Worm (Caenorhabditis elegans): ENCODE measurements around the gene ser-1.

The ser-1 gene

ce11 chrX:16579303-16579795 lies at the start of gene ser-1:
Gene ser-1, plus strand, starts transcription at chrX:16579745.
- no peak for TF ChIP-seq unc-62 (GFP tag; optimal IDR thresholded peaks at IDR 0.05)

- no peak for TF ChIP-seq unc-62 (GFP tag; optimal IDR thresholded peaks at IDR 0.05)
These were observed 49.6 kb upstream of the ser-1 start for ce11 chrX:16529937-16530336.

DNA sequence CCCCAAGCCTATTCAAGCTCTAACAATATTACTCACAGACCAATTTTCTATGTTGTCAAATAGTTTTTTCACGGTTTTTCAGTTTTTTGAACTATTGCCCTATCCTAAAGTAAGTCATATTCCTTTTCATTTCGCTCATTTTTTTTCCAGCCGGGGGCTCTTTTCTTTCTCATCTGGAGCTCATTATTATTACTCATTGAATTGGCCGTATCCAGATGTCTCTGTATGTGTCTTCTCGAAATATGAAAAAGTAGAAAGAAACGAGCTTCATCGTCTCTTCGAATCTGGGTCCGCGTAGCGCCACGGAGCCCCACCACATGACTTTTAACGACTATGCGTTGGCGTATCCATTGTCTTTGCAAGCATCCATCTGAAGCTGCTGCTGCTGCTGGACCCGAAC lies 49.1 kb upstream of the ser-1 start:
- no peak for TF ChIP-seq unc-62 (GFP tag; optimal IDR thresholded peaks at IDR 0.05)

DNA sequence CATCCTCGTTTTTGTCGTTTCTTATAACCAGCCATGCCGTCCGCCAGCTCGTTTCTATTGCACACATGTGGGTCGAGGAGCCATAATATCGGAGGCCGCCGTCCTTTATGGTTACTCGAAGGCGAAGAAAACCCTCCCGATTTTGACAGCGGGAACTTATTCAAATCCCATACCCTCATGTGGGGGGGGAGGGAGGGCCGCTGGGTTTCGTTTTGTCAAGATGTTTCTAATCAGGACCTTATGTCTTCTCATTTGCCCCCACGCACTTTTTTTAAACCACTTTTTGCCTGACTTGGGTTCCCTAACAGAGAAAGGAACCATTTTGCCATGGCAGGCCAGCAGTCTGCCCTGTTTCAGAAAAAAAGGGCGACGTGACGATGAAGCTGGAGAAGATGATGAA lies 47.0 kb upstream of the ser-1 start:
- TF ChIP-seq unc-62 (GFP tag; optimal IDR thresholded peaks at IDR 0.05) = no peak

- no peak for TF ChIP-seq unc-62 (GFP tag; optimal IDR thresholded peaks at IDR 0.05)
These were observed 45.7 kb upstream of the ser-1 start for ce11 chrX:16533860-16534259.

- TF ChIP-seq unc-62 (GFP tag; optimal IDR thresholded peaks at IDR 0.05) = no peak
These were observed 45.0 kb upstream of the ser-1 start for ce11 chrX:16534564-16534963.

DNA sequence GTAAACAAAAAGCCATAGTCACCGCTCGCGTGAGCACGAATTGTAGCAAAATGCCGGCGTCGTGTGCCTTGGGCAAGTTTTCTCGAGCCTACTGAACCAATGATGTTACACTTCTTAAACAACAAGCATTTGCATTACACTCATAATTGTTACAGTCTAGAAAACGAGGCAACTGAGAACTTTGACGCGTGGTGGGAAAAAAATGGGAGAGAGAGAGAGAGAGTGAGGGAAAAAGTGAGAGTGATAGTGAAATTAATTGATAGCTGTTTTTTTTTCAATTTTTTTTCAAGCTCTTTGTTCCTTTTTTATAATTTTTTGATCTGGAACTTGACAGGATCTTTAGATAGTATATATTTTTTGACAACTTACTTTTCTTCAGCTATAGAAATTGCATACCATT lies 44.4 kb upstream of the ser-1 start:
- no peak for TF ChIP-seq unc-62 (GFP tag; optimal IDR thresholded peaks at IDR 0.05)

DNA sequence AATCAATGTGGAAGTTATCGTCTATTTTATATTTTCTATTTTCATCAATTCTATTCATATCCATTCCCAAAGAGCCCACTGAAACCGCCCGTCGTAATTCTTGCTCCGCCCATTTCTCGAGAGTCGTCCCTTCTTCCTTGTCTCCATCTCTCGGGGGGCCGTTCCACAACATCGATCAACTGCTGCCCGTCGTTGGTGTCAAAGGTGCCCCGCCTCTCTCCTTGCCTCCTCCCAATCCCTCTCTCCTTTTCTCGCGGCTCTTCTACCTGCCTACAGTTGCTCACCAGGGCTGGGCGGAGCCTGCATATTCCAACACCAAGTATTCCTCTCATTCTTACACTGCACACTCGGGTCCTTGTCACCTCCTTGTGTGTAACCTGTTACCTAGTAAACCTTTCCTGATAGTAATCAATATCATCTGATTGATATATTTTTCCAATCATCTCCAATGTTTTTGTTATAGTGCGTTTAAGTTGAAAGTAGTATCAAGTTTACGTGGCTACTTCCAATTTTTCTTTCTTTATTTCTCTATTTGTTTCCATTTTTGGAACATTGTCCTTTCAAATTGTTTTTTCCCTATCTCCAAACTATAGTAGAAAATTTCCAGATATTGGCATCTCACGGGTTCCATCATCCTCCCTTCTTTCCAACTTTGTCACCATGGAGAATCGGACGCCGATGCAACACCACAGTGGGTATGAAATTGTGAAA lies 43.2 kb upstream of the ser-1 start, which contains the start of gene pat-9:
Gene pat-9, plus strand, starts transcription at position 661 of the 711 bp plus-strand sequence.
- no peak for TF ChIP-seq unc-62 (GFP tag; optimal IDR thresholded peaks at IDR 0.05)

- TF ChIP-seq unc-62 (GFP tag; optimal IDR thresholded peaks at IDR 0.05) = no peak
These were observed 39.2 kb upstream of the ser-1 start, which contains the start of gene osm-1 for ce11 chrX:16540374-16540773. Gene osm-1, plus strand, starts transcription at chrX:16540674.

DNA sequence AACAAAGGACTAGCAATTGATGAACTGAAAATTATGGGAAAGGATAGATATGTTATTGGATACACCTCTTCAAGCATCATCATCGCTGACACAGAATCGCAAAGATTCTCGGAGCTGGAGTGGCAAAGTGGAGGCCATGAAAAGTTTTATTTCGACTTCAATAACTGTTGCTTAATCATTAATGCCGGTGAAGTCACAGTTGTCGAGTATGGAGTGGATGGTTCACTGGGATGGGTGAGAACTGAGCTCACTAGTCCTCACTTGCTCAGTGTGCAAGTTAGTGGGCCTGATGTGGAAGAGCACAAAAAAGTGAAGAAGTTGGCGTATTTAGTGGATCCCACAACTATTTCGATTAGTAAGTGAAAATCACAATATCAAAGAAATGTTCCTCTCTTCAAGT lies 35.7 kb upstream of the ser-1 start:
- TF ChIP-seq unc-62 (GFP tag; optimal IDR thresholded peaks at IDR 0.05) = no peak

DNA sequence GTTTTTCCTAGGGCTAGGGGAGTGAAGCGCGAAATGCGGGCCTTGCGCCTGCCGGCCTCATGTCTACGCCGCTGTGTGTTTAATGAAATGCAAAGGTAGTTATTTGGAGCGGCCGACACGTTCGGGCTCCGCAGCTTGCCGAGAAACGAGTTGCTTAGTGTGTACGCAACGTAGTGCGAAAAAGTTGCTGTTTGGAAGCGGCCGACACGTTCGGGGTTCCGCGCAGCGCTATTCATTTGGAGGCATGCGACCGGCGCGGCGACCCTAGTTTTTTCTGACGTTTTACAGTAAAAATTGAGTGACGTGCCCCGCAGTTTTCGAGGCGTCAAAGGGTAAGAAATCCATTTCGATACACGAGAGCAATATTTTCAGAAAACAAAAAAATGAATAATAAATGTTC lies 33.9 kb upstream of the ser-1 start:
- no peak for TF ChIP-seq unc-62 (GFP tag; optimal IDR thresholded peaks at IDR 0.05)

- TF ChIP-seq unc-62 (GFP tag; optimal IDR thresholded peaks at IDR 0.05) = no peak
These were observed 33.4 kb upstream of the ser-1 start for ce11 chrX:16546135-16546534.

DNA sequence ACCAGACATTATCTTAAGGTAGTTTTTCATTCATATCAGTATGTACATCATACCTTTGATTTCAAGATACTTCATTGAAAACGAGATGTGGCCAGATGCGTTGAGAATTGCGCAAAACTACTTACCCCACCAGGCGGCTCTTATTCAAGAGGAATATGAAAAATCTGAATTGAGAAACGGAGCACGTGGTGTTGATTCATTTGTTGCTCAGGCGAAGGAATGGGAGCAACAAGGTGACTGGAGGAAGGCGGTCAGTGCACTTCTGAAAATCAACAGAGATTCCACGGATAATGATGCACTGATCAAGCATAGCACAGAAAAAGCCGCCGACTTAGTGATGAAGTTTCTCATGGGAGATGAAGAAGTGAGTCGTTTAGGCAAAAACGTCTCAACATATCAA lies 31.3 kb upstream of the ser-1 start:
- no peak for TF ChIP-seq unc-62 (GFP tag; optimal IDR thresholded peaks at IDR 0.05)

- TF ChIP-seq unc-62 (GFP tag; optimal IDR thresholded peaks at IDR 0.05) = no peak
These were observed 29.0 kb upstream of the ser-1 start for ce11 chrX:16550551-16550950.

DNA sequence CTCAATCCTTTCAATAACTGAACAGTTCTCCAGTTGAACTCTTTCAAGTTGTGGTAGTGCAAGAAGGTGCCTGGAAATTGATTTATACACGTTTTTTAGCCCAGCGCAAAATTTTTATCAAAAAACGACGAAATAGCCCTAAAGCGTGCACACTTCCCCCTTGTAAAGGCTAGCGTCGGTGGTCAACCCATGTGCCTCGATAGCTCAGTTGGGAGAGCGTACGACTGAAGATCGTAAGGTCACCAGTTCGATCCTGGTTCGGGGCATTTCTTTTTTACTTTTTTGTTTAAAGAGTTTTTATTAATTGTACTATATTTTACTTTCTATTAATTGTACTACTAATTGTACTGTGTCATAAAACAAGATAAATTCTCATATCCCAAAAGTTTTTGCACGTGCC lies 28.2 kb upstream of the ser-1 start:
- no peak for TF ChIP-seq unc-62 (GFP tag; optimal IDR thresholded peaks at IDR 0.05)

DNA sequence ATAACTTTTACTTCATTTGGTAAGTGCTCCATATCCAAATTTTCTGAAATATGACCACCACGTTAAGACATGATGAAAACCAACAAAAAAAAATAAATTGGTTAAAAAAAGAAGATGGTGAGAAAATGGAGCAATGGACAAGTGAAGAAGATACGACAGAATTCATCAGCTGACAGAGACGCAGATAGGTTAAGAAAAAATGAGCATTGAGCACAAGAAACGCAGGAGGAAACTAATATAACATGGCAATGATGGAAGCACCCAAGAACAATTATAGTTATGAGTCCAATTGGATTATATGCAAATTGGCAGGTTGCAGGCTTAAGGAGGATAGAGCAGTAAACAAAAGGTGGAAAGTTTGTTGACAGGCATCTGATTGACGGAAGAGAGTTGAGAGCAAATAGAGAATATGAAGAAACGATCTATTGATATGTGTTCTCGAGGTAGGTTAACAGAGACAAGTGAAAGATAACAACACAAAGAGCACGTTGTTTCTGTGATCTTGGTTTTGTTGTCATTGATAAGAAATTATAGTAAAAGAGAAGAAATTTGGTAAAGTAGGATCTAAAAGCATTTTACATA lies 25.6 kb upstream of the ser-1 start, which contains the start of gene K08B5.2:
Gene K08B5.2, minus strand, starts transcription at position 43 of the 582 bp plus-strand sequence.
- TF ChIP-seq unc-62 (GFP tag; optimal IDR thresholded peaks at IDR 0.05) = no peak

DNA sequence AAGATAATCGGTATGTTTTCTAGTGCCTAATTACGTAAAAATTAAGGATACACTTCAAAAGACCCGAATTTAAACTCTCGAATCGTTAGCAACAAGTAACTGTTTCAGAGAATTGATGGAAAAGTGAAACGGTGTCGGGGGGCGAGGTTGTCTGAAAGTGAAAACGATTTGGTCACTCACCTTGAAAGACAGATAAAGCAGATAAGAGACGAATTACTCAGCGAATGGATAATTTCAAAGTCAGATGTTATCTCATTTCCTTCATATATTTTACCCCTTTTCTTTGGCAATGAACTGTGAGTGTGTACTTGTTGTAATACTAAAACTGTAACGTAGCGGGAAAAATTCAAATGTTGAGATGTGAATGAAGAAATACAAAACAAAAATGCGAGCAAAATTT lies 23.8 kb upstream of the ser-1 start:
- TF ChIP-seq unc-62 (GFP tag; optimal IDR thresholded peaks at IDR 0.05) = no peak
